Worm (Caenorhabditis elegans): ENCODE measurements around the gene Y64G10A.10.

The Y64G10A.10 gene

DNA sequence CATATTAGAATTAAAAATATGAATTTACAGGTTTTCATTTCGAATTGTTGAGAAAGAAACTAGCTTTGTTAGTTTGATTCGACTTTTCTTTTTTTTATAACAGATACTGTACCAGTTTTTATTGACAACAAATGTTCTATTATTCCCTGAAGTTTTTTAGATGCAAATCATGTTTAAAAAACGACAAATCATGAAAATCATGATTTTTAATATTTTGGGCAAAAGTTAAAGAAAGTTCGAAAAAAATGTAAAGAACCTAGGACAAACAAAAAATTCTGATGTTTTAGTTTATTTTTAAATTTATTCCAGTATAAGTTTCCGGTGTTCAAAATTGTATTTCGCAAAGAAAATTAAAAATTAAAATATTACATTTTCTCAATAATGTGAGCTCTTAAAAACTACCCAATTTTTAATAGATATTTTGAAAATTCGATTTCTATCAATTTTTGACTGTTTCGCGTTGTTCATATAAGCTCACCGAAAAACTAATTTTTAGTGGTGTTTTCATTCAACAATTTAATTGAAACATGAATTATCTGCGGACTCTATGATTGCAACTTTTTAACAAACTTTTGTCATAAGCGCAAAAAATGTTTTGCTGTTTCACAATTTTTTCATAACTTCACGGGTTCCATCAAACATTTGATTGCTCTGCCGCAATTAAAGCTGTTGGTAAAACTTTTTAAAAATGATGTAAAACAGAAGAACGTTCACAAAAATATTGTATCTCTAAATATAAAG lies at the start of gene Y64G10A.10:
Y64G10A.10 (minus strand) TSS at position 51 of the 741 bp plus-strand sequence.
- TF ChIP-seq dpl-1 (GFP tag; optimal IDR thresholded peaks at IDR 0.05): no peak
- no peak for TF ChIP-seq fos-1 (tag; optimal IDR thresholded peaks at IDR 0.05)
- no peak for TF ChIP-seq ceh-63 (GFP tag; optimal IDR thresholded peaks at IDR 0.05)
- TF ChIP-seq nhr-90 (tag; optimal IDR thresholded peaks at IDR 0.05; ENCODE audit: poor library complexity): no peak
- no peak for TF ChIP-seq fkh-4 (tag; optimal IDR thresholded peaks at IDR 0.05; ENCODE audit: borderline replicate concordance)
- no peak for TF ChIP-seq unc-86 (tag; optimal IDR thresholded peaks at IDR 0.05)
- no peak for TF ChIP-seq pax-3 (tag; optimal IDR thresholded peaks at IDR 0.05)
- TF ChIP-seq nhr-19 (GFP tag; conservative IDR thresholded peaks at IDR 0.05): no peak
- no peak for TF ChIP-seq ceh-88 (GFP tag; IDR thresholded peaks at IDR 0.05)
- TF ChIP-seq isw-1 (GFP tag; IDR thresholded peaks at IDR 0.05): no peak
- no peak for TF ChIP-seq grh-1 (GFP tag; IDR thresholded peaks at IDR 0.05)
- no peak for TF ChIP-seq lin-13 (GFP tag; optimal IDR thresholded peaks at IDR 0.05)
- no peak for TF ChIP-seq xbp-1 (tag; optimal IDR thresholded peaks at IDR 0.05)

DNA sequence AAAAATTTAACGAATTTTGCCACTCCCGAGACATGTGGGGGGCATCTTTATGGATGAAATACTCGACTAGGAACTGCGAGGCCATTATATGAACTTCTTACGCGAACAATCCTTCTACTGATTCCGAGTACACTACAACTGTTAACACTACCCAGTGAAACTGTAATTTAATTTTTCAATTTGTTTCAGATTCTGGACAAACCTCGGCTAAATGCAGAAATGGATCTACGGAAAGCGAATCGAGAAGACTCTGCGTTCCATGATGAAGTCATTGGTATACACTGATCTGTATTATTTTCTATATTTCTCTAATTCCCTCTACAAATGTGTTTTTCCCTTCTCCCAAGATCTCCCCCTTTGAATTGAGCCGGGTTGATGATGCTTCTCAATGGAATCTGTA lies 43.7 kb upstream of the Y64G10A.10 start:
- no peak for TF ChIP-seq efl-1 (optimal IDR thresholded peaks at IDR 0.05)
- TF ChIP-seq efl-1 (GFP tag; optimal IDR thresholded peaks at IDR 0.05 in 1 of 2): peak in 1 of 2 experiments; percentile 78
- TF ChIP-seq hlh-17 (GFP tag; optimal IDR thresholded peaks at IDR 0.05; ENCODE audit: borderline replicate concordance): no peak

DNA sequence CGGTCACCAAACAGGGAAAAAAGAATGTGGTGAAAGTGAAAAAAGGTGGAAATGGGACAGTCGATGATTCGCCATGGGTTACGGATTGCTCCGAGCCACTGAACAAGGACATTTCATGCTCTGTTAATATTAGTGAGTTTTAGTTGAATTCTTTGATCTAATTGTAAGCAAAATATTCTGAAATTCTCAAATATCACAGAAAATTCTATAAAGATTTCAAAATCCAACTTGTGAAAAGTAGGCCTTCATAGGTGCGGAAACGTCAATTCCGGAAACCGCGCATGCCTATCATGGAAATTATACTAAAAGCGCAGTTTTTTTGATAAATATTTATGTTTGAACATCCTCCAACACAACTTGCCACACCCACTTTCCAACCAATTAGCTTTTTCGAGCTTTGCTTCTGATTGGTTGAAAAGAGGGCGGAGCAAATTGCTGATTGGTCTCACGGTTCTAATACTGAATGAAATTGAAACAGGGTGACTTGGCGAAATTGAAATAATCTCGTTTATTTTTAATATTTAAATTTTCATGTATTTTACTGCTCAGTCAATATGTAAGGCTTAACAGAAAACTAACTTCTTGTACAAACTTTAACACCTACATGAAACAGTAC lies 35.6 kb upstream of the Y64G10A.10 start:
- peak; percentile 5 for TF ChIP-seq egl-13 (tag; optimal IDR thresholded peaks at IDR 0.05)
- TF ChIP-seq swsn-7 (tag; optimal IDR thresholded peaks at IDR 0.05): no peak
- no peak for TF ChIP-seq nhr-47 (tag; optimal IDR thresholded peaks at IDR 0.05)

DNA sequence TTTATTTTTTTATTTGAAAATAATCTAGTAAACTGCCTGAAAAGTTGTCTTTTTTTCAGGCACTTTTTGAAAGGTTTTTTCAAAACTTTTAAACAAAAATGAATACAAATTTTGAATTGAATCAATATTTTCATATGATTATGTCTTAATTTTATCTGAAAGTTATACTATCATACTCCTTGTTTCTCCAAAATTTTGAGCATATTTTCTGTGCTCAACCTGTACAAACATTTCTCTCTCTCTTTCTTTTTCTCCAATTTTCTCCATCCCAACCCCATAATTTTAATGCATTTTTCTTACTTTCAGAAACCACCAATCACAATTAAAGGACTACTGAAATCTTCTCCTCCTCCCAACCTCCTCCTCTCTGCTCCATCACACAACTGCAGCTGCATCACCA lies 34.9 kb upstream of the Y64G10A.10 start, which contains the start of gene ilcr-1:
ilcr-1 (plus strand) TSS at position 301 of the 400 bp plus-strand sequence.
- TF ChIP-seq swsn-7 (tag; optimal IDR thresholded peaks at IDR 0.05) (no peak), lin-13 (GFP tag; optimal IDR thresholded peaks at IDR 0.05) (no peak), jun-1 (tag; optimal IDR thresholded peaks at IDR 0.05) (no peak), fkh-8 (tag; optimal IDR thresholded peaks at IDR 0.05) (no peak)

DNA sequence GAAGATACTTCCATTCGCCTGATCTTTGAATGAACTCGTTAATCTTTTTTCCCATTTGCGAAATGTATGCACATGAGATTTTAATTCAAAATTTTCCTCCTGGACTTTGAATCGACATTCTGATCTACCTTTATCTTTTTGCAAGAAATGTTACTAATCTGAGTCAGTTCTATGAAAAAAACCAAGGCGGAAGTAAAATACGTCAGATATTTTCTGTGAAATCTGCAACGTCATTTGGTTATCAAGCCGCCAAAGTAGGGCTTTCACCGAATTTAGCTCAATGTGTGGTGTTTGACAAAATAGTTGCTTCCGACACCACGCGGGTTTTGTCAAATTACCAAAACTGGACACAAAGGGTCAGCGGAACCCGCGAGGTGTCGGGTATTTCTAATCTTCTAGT lies 33.6 kb upstream of the Y64G10A.10 start:
- TF ChIP-seq fkh-8 (tag; optimal IDR thresholded peaks at IDR 0.05) (peak; percentile 90), nhr-71 (tag; optimal IDR thresholded peaks at IDR 0.05) (peak; percentile 66), C16A3.4 (tag; optimal IDR thresholded peaks at IDR 0.05) (no peak), nhr-47 (tag; optimal IDR thresholded peaks at IDR 0.05) (peak; percentile 48), mab-9 (GFP tag; IDR thresholded peaks at IDR 0.05) (no peak), pax-3 (tag; optimal IDR thresholded peaks at IDR 0.05) (peak; percentile 27), fkh-4 (tag; optimal IDR thresholded peaks at IDR 0.05; ENCODE audit: borderline replicate concordance) (peak; percentile 31), sox-4 (tag; optimal IDR thresholded peaks at IDR 0.05) (peak; percentile 62), dsc-1 (tag; optimal IDR thresholded peaks at IDR 0.05) (peak; percentile 72)

DNA sequence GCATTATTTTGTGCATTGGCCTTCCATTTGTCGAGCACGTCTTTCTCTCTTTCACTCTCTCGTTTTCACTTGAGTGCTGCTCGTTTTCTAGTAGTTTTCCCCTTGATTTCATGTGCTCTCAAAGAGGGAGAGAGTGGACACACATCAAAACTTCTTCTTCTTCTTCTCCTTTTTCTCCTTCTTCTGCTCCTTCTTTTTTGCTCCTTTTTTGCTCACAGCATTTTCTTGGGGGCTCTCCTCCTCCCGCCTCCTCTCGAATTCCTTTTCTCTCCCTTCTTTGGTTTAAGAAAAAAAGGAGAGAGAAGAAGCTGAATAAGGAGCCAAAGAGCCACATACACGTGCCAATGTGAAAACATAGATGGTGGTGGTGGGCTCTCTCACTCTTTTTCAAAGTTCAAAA lies 31.3 kb upstream of the Y64G10A.10 start:
- TF ChIP-seq hpl-2 (GFP tag; optimal IDR thresholded peaks at IDR 0.05) (no peak), pax-3 (tag; optimal IDR thresholded peaks at IDR 0.05) (no peak), tbx-2 (tag; optimal IDR thresholded peaks at IDR 0.05) (peak; percentile 34), nhr-47 (tag; optimal IDR thresholded peaks at IDR 0.05) (peak; percentile 54), ztf-11 (tag; optimal IDR thresholded peaks at IDR 0.05) (no peak), isw-1 (GFP tag; IDR thresholded peaks at IDR 0.05) (peak; percentile 11; the same call in 1 of the 2 replicates), lsy-2 (tag; optimal IDR thresholded peaks at IDR 0.05) (peak in 1 of 2 experiments; percentile 36), ceh-63 (GFP tag; optimal IDR thresholded peaks at IDR 0.05) (no peak), jun-1 (tag; optimal IDR thresholded peaks at IDR 0.05) (no peak), nhr-90 (tag; optimal IDR thresholded peaks at IDR 0.05; ENCODE audit: poor library complexity) (no peak), grh-1 (GFP tag; IDR thresholded peaks at IDR 0.05) (no peak), aly-2 (tag; optimal IDR thresholded peaks at IDR 0.05) (no peak), tlp-1 (tag; optimal IDR thresholded peaks at IDR 0.05) (no peak), C34B4.2 (tag; optimal IDR thresholded peaks at IDR 0.05) (no peak), nhr-85 (tag) (no peak), sup-37 (GFP tag; optimal IDR thresholded peaks at IDR 0.05) (no peak), nhr-28 (tag; optimal IDR thresholded peaks at IDR 0.05) (no peak), dsc-1 (tag; optimal IDR thresholded peaks at IDR 0.05) (peak; percentile 26), efl-1 (optimal IDR thresholded peaks at IDR 0.05) (peak in 1 of 2 experiments; percentile 1), efl-1 (GFP tag; optimal IDR thresholded peaks at IDR 0.05 in 1 of 2) (no peak), blmp-1 (tag; optimal IDR thresholded peaks at IDR 0.05) (no peak), dpl-1 (GFP tag; optimal IDR thresholded peaks at IDR 0.05) (peak in 1 of 3 experiments; percentile 5), ceh-82 (tag; optimal IDR thresholded peaks at IDR 0.05) (peak in 2 of 3 experiments; percentile 39 to 41), nhr-237 (tag; optimal IDR thresholded peaks at IDR 0.05) (no peak)

Measured in whole organism, L1 larva.